Worm (Caenorhabditis elegans) whole organism, L4/young adult: ENCODE results near the gene F59F3.6.

Experiments used
- W03F9.2 ChIP-seq: fragments of 150-350 bp; optimal IDR thresholded peaks from 2 replicates; lab custom pipeline; 2014; ENCODE audit warnings: missing biosample characterization, missing genetic modification characterization
- dao-5 ChIP-seq: sonication (generic microtip); optimal IDR thresholded peaks from 2 replicates; lab custom pipeline; 2016; ENCODE audit warnings: missing genotype, missing genetic modification characterization, moderate library complexity, missing compliant biosample characterization
- him-1 ChIP-seq: sonication (generic microtip); optimal IDR thresholded peaks from 2 replicates; lab custom pipeline; 2016; ENCODE audit warnings: missing genotype, missing genetic modification reagents, missing genetic modification characterization, missing compliant biosample characterization

- TF ChIP-seq dao-5 (tag; lab: Kevin White, UChicago) (no peak), W03F9.2 (tag; lab: Kevin White, UChicago) (no peak), him-1 (no peak)
These were observed 34.3 kb upstream of the F59F3.6 start for ce11 chrX:11033128-11033951.
